Worm (Caenorhabditis elegans) whole organism, young adult: ENCODE results near the gene F14D2.15.
A peak's percentile ranks its signal among the peaks of the same experiment; 100 is the strongest.

Source experiments
- B0336.3 ChIP-seq: fragments of 200-800 bp; sonication (Bioruptor generic); IDR thresholded peaks from 2 replicates; pipeline ENCODE4 v1.3.6; 2022; ENCODE audit warnings: missing genetic modification characterization, missing compliant biosample characterization
- D2030.7 ChIP-seq: fragments of 200-800 bp; sonication (Bioruptor generic); IDR thresholded peaks from 2 replicates; pipeline ENCODE4 v1.3.6; 2022; ENCODE audit warnings: missing genetic modification reagents, missing genetic modification characterization, missing compliant biosample characterization
- F22D6.2 ChIP-seq: sonication (generic microtip); optimal IDR thresholded peaks from 2 replicates; lab custom pipeline; 2016; ENCODE audit warnings: mild to moderate bottlenecking, missing genetic modification characterization, missing compliant biosample characterization
- F49E8.2 ChIP-seq: sonication (generic microtip); optimal IDR thresholded peaks from 3 replicates; lab custom pipeline; 2017; ENCODE audit warnings: missing genetic modification characterization, mild to moderate bottlenecking, missing compliant biosample characterization, antibody characterized with exemption, moderate library complexity; ENCODE audit not compliant: insufficient read depth
- F55B11.4 ChIP-seq: sonication (generic microtip); optimal IDR thresholded peaks from 2 replicates; lab custom pipeline; 2016; ENCODE audit warnings: missing compliant biosample characterization, missing genetic modification characterization, borderline replicate concordance; ENCODE audit not compliant: insufficient read depth
- F57A8.1 ChIP-seq: fragments of 200-800 bp; sonication (Bioruptor generic); optimal IDR thresholded peaks from 2 replicates; lab custom pipeline; 2018; ENCODE audit warnings: mild to moderate bottlenecking, missing genetic modification characterization, moderate library complexity, missing compliant biosample characterization
- F57C9.4 ChIP-seq: sonication (generic microtip); optimal IDR thresholded peaks from 2 replicates; lab custom pipeline; 2017; ENCODE audit warnings: mild to moderate bottlenecking, missing genetic modification characterization, missing compliant biosample characterization
- T26A5.8 ChIP-seq: sonication (generic microtip); optimal IDR thresholded peaks from 2 replicates; lab custom pipeline; 2016; ENCODE audit warnings: missing genetic modification characterization, missing compliant biosample characterization
- ama-1 ChIP-seq, 3 experiments: fragments of 150-350 bp in 1 of 3; sonication (generic microtip) in 2 of 3; optimal IDR thresholded peaks; 2 replicates each; lab custom pipeline; 2014 to 2018; ENCODE audit warnings: missing biosample characterization in 2 of 3, missing genetic modification characterization in 2 of 3, missing genetic modification reagents in 2 of 3
- atf-7 ChIP-seq: sonication (generic microtip); optimal IDR thresholded peaks from 2 replicates; lab custom pipeline; 2017; ENCODE audit warnings: mild to moderate bottlenecking, missing genetic modification characterization, missing compliant biosample characterization
- athp-1 ChIP-seq: sonication (generic microtip); optimal IDR thresholded peaks from 2 replicates; lab custom pipeline; 2017; ENCODE audit warnings: mild to moderate bottlenecking, missing genetic modification characterization, missing compliant biosample characterization
- ccch-3 ChIP-seq: fragments of 200-800 bp; sonication (Bioruptor generic); optimal IDR thresholded peaks from 2 replicates; lab custom pipeline; 2018; ENCODE audit warnings: mild to moderate bottlenecking, missing genetic modification characterization, missing compliant biosample characterization
- ceh-40 ChIP-seq: fragments of 200-800 bp; sonication (Bioruptor generic); IDR thresholded peaks from 2 replicates; pipeline ENCODE4 v1.3.6; 2022; ENCODE audit warnings: missing genetic modification characterization, missing compliant biosample characterization
- ceh-91 ChIP-seq: fragments of 200-800 bp; sonication (Bioruptor generic); IDR thresholded peaks from 2 replicates; pipeline ENCODE4 v1.3.6; 2022; ENCODE audit warnings: missing genetic modification reagents, missing genetic modification characterization, missing compliant biosample characterization
- him-1 ChIP-seq: sonication (generic microtip); optimal IDR thresholded peaks from 2 replicates; lab custom pipeline; 2016; ENCODE audit warnings: missing genotype, missing genetic modification reagents, missing genetic modification characterization, missing compliant biosample characterization
- lsl-1 ChIP-seq: fragments of 200-800 bp; sonication (Bioruptor generic); optimal IDR thresholded peaks from 2 replicates; lab custom pipeline; 2018; ENCODE audit warnings: mild to moderate bottlenecking, missing genetic modification characterization, moderate library complexity, missing compliant biosample characterization
- madf-10 ChIP-seq: sonication (generic microtip); optimal IDR thresholded peaks from 2 replicates; lab custom pipeline; 2016; ENCODE audit warnings: mild to moderate bottlenecking, missing genetic modification characterization, missing compliant biosample characterization
- madf-3 ChIP-seq: fragments of 200-800 bp; sonication (Bioruptor generic); IDR thresholded peaks from 2 replicates; pipeline ENCODE4 v1.3.6; 2022; ENCODE audit warnings: missing genetic modification reagents, missing genetic modification characterization, missing compliant biosample characterization
- madf-6 ChIP-seq: fragments of 200-800 bp; sonication (Bioruptor generic); IDR thresholded peaks from 2 replicates; pipeline ENCODE4 v1.3.6; 2022; ENCODE audit warnings: missing genetic modification reagents, missing genetic modification characterization, missing compliant biosample characterization
- nfyb-1 ChIP-seq: fragments of 200-800 bp; sonication (Bioruptor generic); IDR thresholded peaks from 2 replicates; pipeline ENCODE4 v1.3.6; 2022; ENCODE audit warnings: missing genetic modification reagents, missing genetic modification characterization, missing compliant biosample characterization
- nhr-90 ChIP-seq: sonication (generic microtip); optimal IDR thresholded peaks from 2 replicates; lab custom pipeline; 2016; ENCODE audit warnings: missing genotype, mild to moderate bottlenecking, missing genetic modification characterization, missing compliant biosample characterization
- rec-8 ChIP-seq, 2 experiments: sonication (generic microtip); optimal IDR thresholded peaks; 2 replicates each; lab custom pipeline; 2016; ENCODE audit warnings: mild to moderate bottlenecking in 2 of 2, missing genetic modification characterization in 2 of 2, missing genetic modification reagents in 2 of 2, missing genotype in 2 of 2, missing biosample characterization in 1 of 2, missing compliant biosample characterization in 1 of 2, moderate library complexity in 1 of 2
- snpc-1.1 ChIP-seq: sonication (generic microtip); optimal IDR thresholded peaks from 2 replicates; lab custom pipeline; 2017; ENCODE audit warnings: missing genetic modification characterization, mild to moderate bottlenecking, missing compliant biosample characterization, antibody characterized with exemption, moderate library complexity, missing genotype, missing genetic modification reagents; ENCODE audit not compliant: insufficient read depth
- snpc-1.3 ChIP-seq: sonication (generic microtip); optimal IDR thresholded peaks from 2 replicates; lab custom pipeline; 2017; ENCODE audit warnings: missing genetic modification characterization, mild to moderate bottlenecking, missing compliant biosample characterization, antibody characterized with exemption, moderate library complexity, missing genotype, missing genetic modification reagents; ENCODE audit not compliant: insufficient read depth
- snpc-4 ChIP-seq, 5 experiments: fragments of 150-350 bp in 1 of 5; sonication (generic microtip) in 4 of 5; optimal IDR thresholded peaks; 2 replicates each; lab custom pipeline; 2014 to 2018; ENCODE audit warnings: missing genetic modification characterization in 5 of 5, missing biosample characterization in 3 of 5, antibody characterized with exemption in 2 of 5, mild to moderate bottlenecking in 2 of 5, missing compliant biosample characterization in 2 of 5, missing genotype in 2 of 5, moderate library complexity in 2 of 5, missing genetic modification reagents in 1 of 5
- ztf-26 ChIP-seq: sonication (generic microtip); optimal IDR thresholded peaks from 2 replicates; lab custom pipeline; 2017; ENCODE audit warnings: missing genetic modification characterization, missing compliant biosample characterization
- ztf-6 ChIP-seq: fragments of 200-800 bp; sonication (Bioruptor generic); IDR thresholded peaks from 2 replicates; pipeline ENCODE4 v1.3.6; 2022; ENCODE audit warnings: missing genetic modification reagents, missing genetic modification characterization, missing compliant biosample characterization

F14D2.15 gene

DNA sequence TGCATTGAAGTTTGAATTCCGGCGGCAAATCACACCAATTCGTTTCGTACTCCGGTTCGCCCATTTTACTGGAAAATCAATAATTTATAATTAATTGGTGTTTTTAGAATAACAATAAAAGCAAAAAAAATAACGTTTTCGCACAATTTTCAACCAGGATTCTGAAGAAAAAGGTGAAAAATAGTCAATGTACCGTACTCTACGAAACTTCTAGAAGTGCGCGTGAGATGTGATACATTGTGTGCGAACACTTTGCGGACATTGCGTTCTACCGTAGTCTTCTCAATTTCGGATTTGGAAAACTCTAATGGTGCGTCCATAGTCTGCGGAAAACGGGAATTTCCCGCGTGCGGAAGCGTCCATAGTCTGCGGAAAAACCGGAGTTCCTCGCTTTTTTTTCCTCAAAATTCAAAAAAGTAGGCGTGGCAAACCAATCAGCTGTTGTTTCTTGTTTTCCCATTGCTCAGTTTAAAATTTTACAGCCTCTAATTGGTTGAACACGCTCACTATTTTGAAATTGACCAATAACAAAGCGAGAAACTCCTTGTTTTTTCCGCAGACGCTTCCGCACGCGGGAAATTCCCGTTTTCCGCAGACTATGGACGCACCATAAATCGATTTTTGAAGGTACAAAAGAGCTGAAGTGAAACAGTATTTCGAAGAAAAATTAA, 4.5 kb upstream of the F14D2.15 start, which contains the start of the genes F14D2.14 and bath-29 (continued):
- no peak for TF ChIP-seq madf-10

DNA sequence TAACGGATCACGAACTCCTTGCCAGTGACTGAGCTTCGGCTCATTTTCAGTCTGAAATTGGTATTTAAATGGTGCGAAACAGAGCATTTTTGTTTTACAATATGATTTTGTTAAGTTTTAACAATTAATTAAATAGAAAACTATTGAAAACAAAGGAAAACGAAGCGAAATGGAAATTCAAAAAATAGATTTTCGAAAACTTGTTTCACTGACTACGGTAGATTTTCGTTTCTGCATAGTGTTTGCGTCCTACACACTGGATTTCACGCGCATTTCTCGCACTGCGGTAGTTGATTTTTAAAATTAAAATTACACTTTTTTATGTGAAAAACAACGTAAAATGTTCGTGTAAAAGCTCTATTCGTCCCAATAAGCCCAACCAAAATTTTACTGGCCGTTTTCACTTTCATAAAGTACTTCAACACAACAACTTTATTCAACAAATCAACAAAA, 2.7 kb upstream of the F14D2.15 start, which contains the start of gene bath-30:
Gene bath-30, minus strand, starts transcription at position 51 of the 453 bp plus-strand sequence.
- TF ChIP-seq snpc-4 (GFP tag; optimal IDR thresholded peaks at IDR 0.05; lab: Kevin White, UChicago): no peak
- no peak for TF ChIP-seq snpc-4 (tag; optimal IDR thresholded peaks at IDR 0.05; lab: Kevin White, UChicago)
- TF ChIP-seq madf-6 (GFP tag; lab: Robert Waterston, UW): peak; percentile 52
- no peak for TF ChIP-seq ama-1 (optimal IDR thresholded peaks at IDR 0.05; lab: Kevin White, UChicago)
- no peak for TF ChIP-seq ama-1 (GFP tag; optimal IDR thresholded peaks at IDR 0.05; lab: Kevin White, UChicago)
- TF ChIP-seq ceh-40 (GFP tag; lab: Robert Waterston, UW): no peak
- peak; percentile 13 for TF ChIP-seq snpc-1.1 (tag; lab: Kevin White, UChicago)
- TF ChIP-seq lsl-1 (GFP tag; lab: Kevin White, UChicago): peak; percentile 81
- no peak for TF ChIP-seq F55B11.4 (tag; lab: Kevin White, UChicago)
- TF ChIP-seq atf-7 (tag; lab: Kevin White, UChicago): no peak
- peak; percentile 40 for TF ChIP-seq D2030.7 (GFP tag; lab: Robert Waterston, UW)
- no peak for TF ChIP-seq T26A5.8 (tag; lab: Kevin White, UChicago)
- TF ChIP-seq snpc-1.3 (tag; lab: Kevin White, UChicago): no peak
- peak; percentile 13 for TF ChIP-seq F49E8.2 (tag; lab: Kevin White, UChicago)
- TF ChIP-seq ceh-91: 0 out of 2 replicates have a peak, but pooled peaks have one; percentile 24
- TF ChIP-seq nfyb-1 (GFP tag; lab: Robert Waterston, UW): no peak
- TF ChIP-seq, all 124 proteins: peak for 6

DNA sequence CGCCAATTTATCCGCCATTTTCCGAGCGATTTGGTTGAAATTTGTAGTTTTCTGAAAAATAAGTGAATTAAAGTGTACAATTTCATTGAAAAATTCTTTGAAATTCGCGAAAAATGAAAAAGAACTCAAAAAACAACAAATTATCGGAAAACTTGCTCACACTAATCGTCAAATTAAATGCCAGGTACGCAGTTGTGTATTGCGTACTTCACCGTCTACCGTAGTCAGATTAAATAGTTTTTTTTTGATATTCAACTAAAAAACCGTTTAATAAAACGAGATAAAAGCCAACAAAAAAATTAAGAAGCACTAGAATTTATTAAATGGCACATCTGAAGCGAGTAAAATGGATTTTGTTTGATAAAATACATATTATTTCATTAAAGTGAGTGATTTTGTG, 1.3 kb upstream of the F14D2.15 start, which contains the start of gene bath-28:
Gene bath-28, minus strand, starts transcription at position 51 of the 400 bp plus-strand sequence.
- peak; percentile 36; the same call in 1 of the 2 replicates for TF ChIP-seq D2030.7 (GFP tag; lab: Robert Waterston, UW)
- no peak for TF ChIP-seq nhr-90 (tag; lab: Kevin White, UChicago)
- TF ChIP-seq madf-6 (GFP tag; lab: Robert Waterston, UW): peak; percentile 54; the same call in 1 of the 2 replicates
- TF ChIP-seq lsl-1 (GFP tag; lab: Kevin White, UChicago): peak; percentile 72
- no peak for TF ChIP-seq F57C9.4 (tag; lab: Kevin White, UChicago)

DNA sequence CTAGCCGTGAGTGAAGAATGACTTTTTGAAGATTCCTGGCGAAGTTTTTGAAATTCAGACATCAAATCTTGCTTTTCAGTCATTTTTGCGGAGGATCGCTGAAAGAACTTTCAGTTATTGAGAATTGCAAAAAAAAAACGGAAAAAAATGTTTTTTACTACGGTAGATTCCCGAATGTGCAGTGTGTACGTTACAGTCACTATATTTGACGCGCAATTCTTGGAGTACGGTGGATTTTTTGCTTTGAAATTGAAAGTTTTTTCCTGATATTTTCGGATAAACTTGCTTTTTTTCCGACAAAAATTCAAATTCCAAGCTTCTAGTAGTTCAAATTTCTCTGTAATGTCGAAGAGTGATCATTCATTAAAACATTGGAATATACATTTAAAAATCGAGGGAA, 1.6 kb downstream of the F14D2.15 start, which contains the start of gene F14D2.11:
Gene F14D2.11, minus strand, starts transcription at position 101 of the 400 bp plus-strand sequence.
- TF ChIP-seq lsl-1 (GFP tag; lab: Kevin White, UChicago) (peak; percentile 68), B0336.3 (GFP tag; lab: Robert Waterston, UW) (no peak), F22D6.2 (tag; lab: Kevin White, UChicago) (no peak), athp-1 (tag; lab: Kevin White, UChicago) (no peak), ztf-26 (tag; lab: Kevin White, UChicago) (no peak), ztf-6 (GFP tag; lab: Robert Waterston, UW) (no peak), him-1 (tag; lab: Kevin White, UChicago) (no peak), madf-3 (GFP tag; lab: Robert Waterston, UW) (0 out of 2 replicates have a peak, but pooled peaks have one; percentile 21), rec-8 (tag; optimal IDR thresholded peaks at IDR 0.05; lab: Kevin White, UChicago) (no peak), F57C9.4 (tag; lab: Kevin White, UChicago) (no peak), F57A8.1 (GFP tag; lab: Kevin White, UChicago) (no peak), F49E8.2 (tag; lab: Kevin White, UChicago) (no peak), ccch-3 (GFP tag; lab: Kevin White, UChicago) (no peak)
- TF ChIP-seq, all 124 proteins: peak for 2
